Fruit fly (Drosophila melanogaster): ENCODE data around the gene CG1695.

Gene CG1695

DNA sequence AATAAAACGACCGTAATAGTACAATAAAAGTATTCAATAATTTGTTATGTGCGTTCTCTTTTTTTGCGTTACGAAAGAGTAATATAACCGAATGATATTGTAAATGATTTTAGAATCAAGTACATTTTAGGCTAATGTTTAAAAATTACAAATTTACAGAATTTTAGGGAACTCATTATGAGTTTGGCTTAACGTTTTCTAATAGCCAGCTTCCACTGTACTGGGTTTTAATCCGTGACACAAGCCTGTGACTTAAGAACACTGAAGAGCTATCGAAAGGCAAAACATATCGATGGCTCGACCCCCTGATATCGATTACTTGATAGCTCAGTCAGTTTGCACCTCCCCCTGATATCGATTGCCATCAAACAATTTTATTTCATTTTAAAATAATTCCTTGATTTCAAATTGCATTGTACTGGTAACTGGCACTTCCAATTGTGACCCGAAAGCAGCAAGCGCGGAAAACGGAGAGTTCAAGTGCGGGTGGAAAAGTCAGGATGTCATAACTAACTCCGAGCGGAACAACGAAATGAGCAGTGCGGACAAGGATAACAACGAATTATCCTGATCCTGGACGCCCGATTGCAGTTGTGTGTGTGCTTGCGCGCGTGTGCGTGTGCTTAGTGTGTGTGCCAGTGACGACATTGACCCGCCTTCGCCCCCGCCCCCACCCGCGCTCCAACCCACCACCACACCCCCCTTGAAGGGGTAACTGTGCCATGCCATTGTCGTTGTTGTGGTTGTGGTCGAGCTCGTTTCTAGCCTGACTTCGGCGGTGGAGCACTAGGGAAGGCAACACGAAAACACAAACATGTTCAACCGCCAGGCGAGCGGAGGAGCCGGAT is 39.5 kb upstream of the CG1695 start, which contains the start of gene HERC2 (continued):
- no peak for TF ChIP-seq CG33557 (GFP tag; optimal IDR thresholded peaks at IDR 0.05)
- 0 out of 2 replicates have a peak, but pooled peaks have one; percentile 12 for TF ChIP-seq CG11696 (GFP tag; IDR thresholded peaks at IDR 0.05)
- TF ChIP-seq CG14965 (GFP tag; optimal IDR thresholded peaks at IDR 0.05; ENCODE audit: borderline replicate concordance) = no peak
- TF ChIP-seq CG7372 (GFP tag; IDR thresholded peaks at IDR 0.05) = peak; percentile 67; the same call in 1 of the 2 replicates
- TF ChIP-seq fu2 (GFP tag; optimal IDR thresholded peaks at IDR 0.05) = peak; percentile 56
- peak; percentile 63; the same call in 1 of the 2 replicates for TF ChIP-seq sob (GFP tag; IDR thresholded peaks at IDR 0.05)
- TF ChIP-seq CG12071 (GFP tag; optimal IDR thresholded peaks at IDR 0.05) = no peak
- peak; percentile 29 for TF ChIP-seq CG8388 (GFP tag; optimal IDR thresholded peaks at IDR 0.05)
- peak; percentile 55; the same call in 1 of the 2 replicates for TF ChIP-seq CG1024 (GFP tag; IDR thresholded peaks at IDR 0.05)
- no peak for TF ChIP-seq nau (GFP tag; optimal IDR thresholded peaks at IDR 0.05)
- TF ChIP-seq lov (optimal IDR thresholded peaks at IDR 0.05) = no peak
- TF ChIP-seq lov (GFP tag; IDR thresholded peaks at IDR 0.05) = no peak
- peak; percentile 11 for TF ChIP-seq CG10654 (GFP tag; optimal IDR thresholded peaks at IDR 0.05)
- 0 out of 3 replicates have a peak, but pooled peaks have one; percentile 10 for TF ChIP-seq C15 (GFP tag; IDR thresholded peaks at IDR 0.05)
- no peak for TF ChIP-seq lbe (GFP tag; optimal IDR thresholded peaks at IDR 0.05)
- peak; percentile 67 for TF ChIP-seq CG6272 (GFP tag; IDR thresholded peaks at IDR 0.05)
- peak; percentile 92 for TF ChIP-seq nerfin-2 (GFP tag; IDR thresholded peaks at IDR 0.05; ENCODE audit: partially characterized antibody)
- TF ChIP-seq BtbVII (GFP tag; optimal IDR thresholded peaks at IDR 0.05) = no peak
- TF ChIP-seq CG15514 (GFP tag; optimal IDR thresholded peaks at IDR 0.05) = peak; percentile 12
- no peak for TF ChIP-seq CG12236 (GFP tag; optimal IDR thresholded peaks at IDR 0.05)
- TF ChIP-seq zen (tag; optimal IDR thresholded peaks at IDR 0.05) = peak; percentile 37
- peak; percentile 69 for TF ChIP-seq Myb (GFP tag; optimal IDR thresholded peaks at IDR 0.05)
- no peak for TF ChIP-seq tup (GFP tag; optimal IDR thresholded peaks at IDR 0.05)
- TF ChIP-seq Hr3 (GFP tag; optimal IDR thresholded peaks at IDR 0.05) = peak; percentile 41
- no peak for TF ChIP-seq Camta (GFP tag; optimal IDR thresholded peaks at IDR 0.05)
- peak; percentile 72 for TF ChIP-seq row (GFP tag; IDR thresholded peaks at IDR 0.05)
- no peak for TF ChIP-seq CG10959 (GFP tag; IDR thresholded peaks at IDR 0.05)
- peak; percentile 64 for TF ChIP-seq pho (GFP tag; optimal IDR thresholded peaks at IDR 0.05)
- TF ChIP-seq Blimp-1 (GFP tag; optimal IDR thresholded peaks at IDR 0.05) = no peak
- TF ChIP-seq CG14860 (GFP tag; IDR thresholded peaks at IDR 0.05; ENCODE audit: partially characterized antibody) = peak; percentile 89
- TF ChIP-seq D (optimal IDR thresholded peaks at IDR 0.05) = no peak
- TF ChIP-seq D (GFP tag; optimal IDR thresholded peaks at IDR 0.05) = no peak
- TF ChIP-seq amos (GFP tag; IDR thresholded peaks at IDR 0.05; ENCODE audit: partially characterized antibody) = peak; percentile 93
- peak; percentile 34 for TF ChIP-seq CG13775 (GFP tag; optimal IDR thresholded peaks at IDR 0.05)
- peak; percentile 83 for TF ChIP-seq CG13287 (GFP tag; IDR thresholded peaks at IDR 0.05; ENCODE audit: partially characterized antibody)
- no peak for TF ChIP-seq bowl (GFP tag; IDR thresholded peaks at IDR 0.05)
- no peak for TF ChIP-seq CG9437 (GFP tag; optimal IDR thresholded peaks at IDR 0.05)
- peak; percentile 40; the same call in 1 of the 2 replicates for TF ChIP-seq CG3847 (GFP tag; IDR thresholded peaks at IDR 0.05)
- TF ChIP-seq Mrtf (GFP tag; IDR thresholded peaks at IDR 0.05) = no peak
- TF ChIP-seq CG4820 (GFP tag; optimal IDR thresholded peaks at IDR 0.05) = peak; percentile 17
- no peak for TF ChIP-seq HLHmδ (GFP tag; optimal IDR thresholded peaks at IDR 0.05)
- TF ChIP-seq CG8290 (GFP tag; optimal IDR thresholded peaks at IDR 0.05) = no peak
- no peak for TF ChIP-seq CG8290 (tag; optimal IDR thresholded peaks at IDR 0.05)
- TF ChIP-seq shn (GFP tag; optimal IDR thresholded peaks at IDR 0.05) = peak; percentile 37
- TF ChIP-seq esg (GFP tag; conservative IDR thresholded peaks at IDR 0.05) = no peak; the same call in 1 of the 2 replicates
- peak; percentile 15 for TF ChIP-seq YL-1 (GFP tag; optimal IDR thresholded peaks at IDR 0.05)
- TF ChIP-seq CG17612 (GFP tag; IDR thresholded peaks at IDR 0.05) = 0 out of 2 replicates have a peak, but pooled peaks have one; percentile 12
- TF ChIP-seq nom (GFP tag; optimal IDR thresholded peaks at IDR 0.05) = no peak
- peak; percentile 94 for TF ChIP-seq bbx (GFP tag; IDR thresholded peaks at IDR 0.05; ENCODE audit: partially characterized antibody)

Measured in whole organism, embryonic.